Fruit fly (Drosophila melanogaster) whole organism, embryonic: ENCODE data around the gene TTLL15.

Source experiments
- C15 ChIP-seq: fragments of 200-800 bp; sonication (Bioruptor generic); IDR thresholded peaks from 3 replicates; pipeline ENCODE4 v1.3.6; 2022; ENCODE audit warnings: missing biosample characterization, missing genetic modification characterization
- CG15479 ChIP-seq: fragments of 200-800 bp; sonication (Bioruptor generic); optimal IDR thresholded peaks from 3 replicates; lab custom pipeline; 2019; ENCODE audit warnings: missing biosample characterization, mild to moderate bottlenecking, missing genetic modification characterization, moderate library complexity
- CG17612 ChIP-seq: fragments of 200-800 bp; sonication (Bioruptor generic); IDR thresholded peaks from 2 replicates; pipeline ENCODE4 v1.3.6; 2022; ENCODE audit warnings: missing biosample characterization, missing genetic modification characterization
- CG30431 ChIP-seq: fragments of 200-800 bp; sonication (Bioruptor generic); optimal IDR thresholded peaks from 2 replicates; lab custom pipeline; 2017; ENCODE audit warnings: missing biosample characterization, missing genetic modification characterization
- PHDP ChIP-seq: fragments of 200-800 bp; sonication (Bioruptor generic); optimal IDR thresholded peaks from 3 replicates; lab custom pipeline; 2018; ENCODE audit warnings: missing biosample characterization, mild to moderate bottlenecking, missing genetic modification characterization, moderate library complexity
- dysf ChIP-seq: fragments of 200-800 bp; sonication (Bioruptor generic); IDR thresholded peaks from 3 replicates; pipeline ENCODE4 v1.3.6; 2022; ENCODE audit warnings: missing biosample characterization, missing genetic modification characterization
- sqz ChIP-seq: fragments of 200-800 bp; sonication (Bioruptor generic); optimal IDR thresholded peaks from 3 replicates; lab custom pipeline; 2018; ENCODE audit warnings: missing biosample characterization, mild to moderate bottlenecking, missing genetic modification characterization

DNA sequence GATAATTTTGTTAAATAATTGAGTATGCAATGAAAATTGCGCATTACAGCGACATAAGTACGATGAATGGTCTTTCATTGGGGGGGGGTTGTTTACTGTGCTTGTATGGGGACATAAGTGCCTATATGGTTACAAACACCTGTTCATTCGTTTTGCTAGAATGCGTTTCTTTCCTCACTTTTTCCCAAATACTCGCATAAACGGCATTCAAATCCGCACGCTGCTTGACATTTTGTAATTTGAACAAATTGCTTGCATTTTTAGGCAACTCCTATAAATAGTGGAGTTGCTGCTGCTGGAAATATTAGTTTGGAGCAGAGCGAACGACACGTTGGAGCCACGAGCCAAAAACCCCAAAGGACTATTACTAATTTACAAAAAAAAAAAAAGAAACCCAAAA, 35.8 kb upstream of the TTLL15 start, which contains the start of gene Desi:
- no peak for TF ChIP-seq CG17612 (GFP tag; lab: Robert Waterston, UW)
- TF ChIP-seq sqz (GFP tag; lab: Kevin White, UChicago), result no peak
- TF ChIP-seq CG15479 (GFP tag; lab: Kevin White, UChicago), result no peak
- no peak for TF ChIP-seq dysf (GFP tag; lab: Robert Waterston, UW)
- TF ChIP-seq C15 (GFP tag; lab: Robert Waterston, UW), result no peak
- no peak for TF ChIP-seq CG30431
- TF ChIP-seq PHDP, result no peak
